Worm (Caenorhabditis elegans) whole organism, L4 larva: Measurements from ENCODE around the gene glo-4.

Source experiments
- Y105C5A.15 ChIP-seq: fragments of 200-800 bp; sonication (Bioruptor generic); IDR thresholded peaks from 2 replicates; pipeline ENCODE4 v1.3.6; 2022; ENCODE audit warnings: missing genetic modification characterization, missing compliant biosample characterization
- ZK546.5 ChIP-seq, 2 experiments: sonication (generic microtip); optimal IDR thresholded peaks; 2 replicates each; lab custom pipeline; 2017; ENCODE audit warnings: missing biosample characterization in 2 of 2, missing genetic modification characterization in 2 of 2
- ama-1 ChIP-seq: fragments of 150-350 bp; optimal IDR thresholded peaks from 2 replicates; lab custom pipeline; 2014; ENCODE audit warnings: inconsistent platforms, mixed read lengths
- attf-4 ChIP-seq: sonication (generic microtip); optimal IDR thresholded peaks from 3 replicates; lab custom pipeline; 2017; ENCODE audit warnings: missing biosample characterization, missing genetic modification characterization
- lin-15B ChIP-seq: fragments of 150-350 bp; sonication (generic microtip); optimal IDR thresholded peaks from 3 replicates; lab custom pipeline; 2014; ENCODE audit warnings: missing biosample characterization, missing genetic modification characterization
- lsy-2 ChIP-seq, 2 experiments: fragments of 150-350 bp in 1 of 2; sonication (generic microtip) in 1 of 2; optimal IDR thresholded peaks; 2 replicates each; lab custom pipeline; 2014 to 2017; ENCODE audit warnings: missing biosample characterization in 2 of 2, missing genetic modification characterization in 2 of 2
- nhr-6 ChIP-seq: fragments of 150-350 bp; optimal IDR thresholded peaks from 2 replicates; lab custom pipeline; 2014; ENCODE audit warnings: missing biosample characterization, missing genetic modification characterization
- pqm-1 ChIP-seq: sonication (generic microtip); optimal IDR thresholded peaks from 2 replicates; lab custom pipeline; 2017; ENCODE audit warnings: missing biosample characterization, missing genetic modification characterization
- set-16 ChIP-seq: fragments of 200-800 bp; sonication (Bioruptor generic); IDR thresholded peaks from 2 replicates; pipeline ENCODE4 v1.3.6; 2022; ENCODE audit warnings: missing genetic modification reagents, missing genetic modification characterization, missing compliant biosample characterization

- TF ChIP-seq lin-15B (tag; lab: Kevin White, UChicago) (no peak), ZK546.5 (tag; optimal IDR thresholded peaks at IDR 0.05; lab: Kevin White, UChicago) (no peak), lsy-2 (tag; optimal IDR thresholded peaks at IDR 0.05; lab: Kevin White, UChicago) (peak in 1 of 2 experiments; percentile 83), nhr-6 (peak; percentile 17), Y105C5A.15 (GFP tag; lab: Robert Waterston, UW) (no peak), ama-1 (lab: Kevin White, UChicago) (no peak), pqm-1 (peak; percentile 72), attf-4 (tag; lab: Kevin White, UChicago) (no peak), set-16 (GFP tag; lab: Robert Waterston, UW) (no peak)
Observed at ce11 chrV:9212499-9212898, 30.5 kb downstream of the glo-4 start.
